Worm (Caenorhabditis elegans): ENCODE measurements around the gene Y70C5C.1.

ce11 chrV:16713797-16714196 lies 13.8 kb downstream of the Y70C5C.1 start:
- no peak for TF ChIP-seq W03F9.2 (tag; optimal IDR thresholded peaks at IDR 0.05)
- TF ChIP-seq him-1 (tag; optimal IDR thresholded peaks at IDR 0.05): no peak

All from whole organism, L4/young adult.